Worm (Caenorhabditis elegans) whole organism, midembryonic: ENCODE data around the gene dhs-11.

Experiments
- cog-1 ChIP-seq: sonication (generic microtip); optimal IDR thresholded peaks from 2 replicates; lab custom pipeline; 2016; ENCODE audit warnings: missing genetic modification characterization, missing compliant biosample characterization
- flt-1 ChIP-seq: fragments of 200-800 bp; sonication (Bioruptor generic); IDR thresholded peaks from 2 replicates; pipeline ENCODE4 v1.3.6; 2022; ENCODE audit warnings: missing genetic modification characterization, missing compliant biosample characterization
- med-1 ChIP-seq: sonication (generic microtip); optimal IDR thresholded peaks from 2 replicates; lab custom pipeline; 2017; ENCODE audit warnings: missing genetic modification characterization, mild to moderate bottlenecking, missing compliant biosample characterization, antibody characterized with exemption, missing genetic modification reagents; ENCODE audit not compliant: insufficient read depth
- tab-1 ChIP-seq: fragments of 200-800 bp; sonication (Bioruptor generic); IDR thresholded peaks from 2 replicates; pipeline ENCODE4 v1.3.6; 2022; ENCODE audit warnings: missing genetic modification characterization, missing compliant biosample characterization
- ztf-23 ChIP-seq: fragments of 200-800 bp; sonication (Bioruptor generic); IDR thresholded peaks from 2 replicates; pipeline ENCODE4 v1.3.6; 2022; ENCODE audit warnings: missing genetic modification reagents, missing genetic modification characterization, missing compliant biosample characterization

DNA sequence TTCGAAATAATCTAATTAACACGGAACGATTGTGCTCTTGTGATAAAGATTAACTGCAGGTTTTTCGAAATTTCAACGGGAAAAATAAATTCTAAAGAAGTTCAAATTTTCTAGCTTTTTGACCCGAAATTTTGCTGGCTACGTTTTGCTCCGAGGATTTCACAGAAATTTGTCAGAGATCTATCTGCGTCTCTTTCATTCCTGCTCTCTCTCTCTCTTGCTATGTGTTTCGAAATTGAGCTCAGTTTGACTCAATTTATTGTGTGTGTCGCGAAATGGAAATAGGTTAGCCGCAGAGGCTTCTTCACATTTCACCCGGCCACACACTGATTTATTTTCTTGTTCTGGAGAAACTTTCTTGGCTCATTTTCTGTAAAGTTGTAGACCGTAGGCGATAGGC, 15.0 kb upstream of the dhs-11 start:
- no peak for TF ChIP-seq med-1
- no peak for TF ChIP-seq flt-1 (GFP tag; lab: Robert Waterston, UW)
- no peak for TF ChIP-seq cog-1 (tag; lab: Kevin White, UChicago)
- TF ChIP-seq ztf-23 (GFP tag; lab: Robert Waterston, UW) = no peak
- TF ChIP-seq tab-1 = no peak
